Worm (Caenorhabditis elegans): Measurements from ENCODE around the gene R06F6.8.

DNA sequence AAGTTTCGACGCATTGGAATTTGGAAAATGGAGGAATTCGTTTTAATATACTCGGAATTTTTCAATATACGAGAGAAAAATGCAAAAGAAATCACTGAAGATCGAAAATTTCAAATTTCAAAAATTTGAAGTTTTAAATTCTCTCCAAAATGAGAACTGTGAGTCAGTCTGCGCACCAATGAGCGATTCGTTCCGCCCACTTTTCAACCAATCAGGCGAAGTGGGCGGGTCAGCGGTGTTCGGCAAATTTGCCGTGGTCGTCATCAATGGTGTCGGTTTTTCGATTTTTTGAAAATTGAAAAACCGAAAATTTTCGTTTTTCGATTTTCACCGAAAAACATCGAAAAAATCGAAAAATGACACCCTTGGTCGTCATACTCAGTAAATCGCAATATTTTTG, 18.8 kb upstream of the R06F6.8 start:
- no peak for TF ChIP-seq snpc-4 (tag; optimal IDR thresholded peaks at IDR 0.05)
- no peak for TF ChIP-seq elt-1 (tag; optimal IDR thresholded peaks at IDR 0.05; ENCODE audit: borderline replicate concordance, insufficient read depth)
- no peak for TF ChIP-seq pha-4 (tag; optimal IDR thresholded peaks at IDR 0.05)
- no peak for TF ChIP-seq unc-62 (GFP tag; optimal IDR thresholded peaks at IDR 0.05)
- no peak for TF ChIP-seq nhr-28 (tag; optimal IDR thresholded peaks at IDR 0.05)
- TF ChIP-seq mep-1 (tag; optimal IDR thresholded peaks at IDR 0.05), result no peak
- TF ChIP-seq cnd-1 (tag; optimal IDR thresholded peaks at IDR 0.05), result no peak
- TF ChIP-seq flh-1 (GFP tag; optimal IDR thresholded peaks at IDR 0.05), result no peak
- TF ChIP-seq nhr-237 (tag; optimal IDR thresholded peaks at IDR 0.05), result no peak

All from whole organism, mixed stage, embryonic.